Worm (Caenorhabditis elegans) whole organism, young adult: ENCODE results near the gene C30G7.4.

Experiments used
- K12H6.12 ChIP-seq: fragments of 200-800 bp; sonication (Bioruptor generic); optimal IDR thresholded peaks from 2 replicates; lab custom pipeline; 2018; ENCODE audit warnings: mild to moderate bottlenecking, missing genetic modification characterization, missing compliant biosample characterization
- Y95B8A.8 ChIP-seq: fragments of 200-800 bp; sonication (Bioruptor generic); IDR thresholded peaks from 2 replicates; pipeline ENCODE4 v1.3.6; 2022; ENCODE audit warnings: missing genetic modification reagents, missing genetic modification characterization, missing compliant biosample characterization
- ama-1 ChIP-seq, 3 experiments: fragments of 150-350 bp in 1 of 3; sonication (generic microtip) in 2 of 3; optimal IDR thresholded peaks; 2 replicates each; lab custom pipeline; 2014 to 2018; ENCODE audit warnings: missing biosample characterization in 2 of 3, missing genetic modification characterization in 2 of 3, missing genetic modification reagents in 2 of 3
- chd-7 ChIP-seq: sonication (generic microtip); optimal IDR thresholded peaks from 2 replicates; lab custom pipeline; 2016; ENCODE audit warnings: mild to moderate bottlenecking, missing genetic modification characterization, moderate library complexity, missing compliant biosample characterization
- nfya-1 ChIP-seq: sonication (generic microtip); optimal IDR thresholded peaks from 2 replicates; lab custom pipeline; 2017; ENCODE audit warnings: antibody characterized with exemption, missing compliant biosample characterization, missing genetic modification characterization, borderline replicate concordance; ENCODE audit not compliant: insufficient read depth
- pha-4 ChIP-seq: fragments of 150-350 bp; sonication (generic microtip); optimal IDR thresholded peaks from 2 replicates; lab custom pipeline; 2014; ENCODE audit warnings: missing biosample characterization, missing genetic modification reagents, missing genetic modification characterization
- unc-62 ChIP-seq: fragments of 150-350 bp; optimal IDR thresholded peaks from 2 replicates; lab custom pipeline; 2014; ENCODE audit warnings: missing biosample characterization, missing genetic modification reagents, missing genetic modification characterization

ce11 chrV:14945697-14946096 is 1.2 kb downstream of the C30G7.4 start, which contains the start of gene C30G7.3:
- TF ChIP-seq nfya-1 (tag; lab: Kevin White, UChicago) (no peak), chd-7 (tag; lab: Kevin White, UChicago) (no peak), K12H6.12 (tag; lab: Kevin White, UChicago) (no peak), unc-62 (GFP tag; lab: Kevin White, UChicago) (no peak), pha-4 (tag; lab: Kevin White, UChicago) (no peak), Y95B8A.8 (GFP tag; lab: Robert Waterston, UW) (no peak), ama-1 (optimal IDR thresholded peaks at IDR 0.05; lab: Kevin White, UChicago) (no peak), ama-1 (GFP tag; optimal IDR thresholded peaks at IDR 0.05; lab: Kevin White, UChicago) (no peak)
